Worm (Caenorhabditis elegans) whole organism, early embryonic: ENCODE results near the gene flor-1.

ENCODE experiments used
- B0310.2 ChIP-seq: sonication (generic microtip); optimal IDR thresholded peaks from 2 replicates; lab custom pipeline; 2016; ENCODE audit warnings: mild to moderate bottlenecking, missing genetic modification characterization, missing compliant biosample characterization
- F13C5.2 ChIP-seq: sonication (generic microtip); optimal IDR thresholded peaks from 2 replicates; lab custom pipeline; 2017; ENCODE audit warnings: mild to moderate bottlenecking, missing genetic modification characterization, inconsistent platforms, missing compliant biosample characterization
- aly-1 ChIP-seq: sonication (generic microtip); optimal IDR thresholded peaks from 2 replicates; lab custom pipeline; 2016; ENCODE audit warnings: missing genetic modification characterization, missing compliant biosample characterization
- ama-1 ChIP-seq: fragments of 150-350 bp; optimal IDR thresholded peaks from 2 replicates; lab custom pipeline; 2014
- ceh-13 ChIP-seq: fragments of 200-800 bp; sonication (Bioruptor generic); optimal IDR thresholded peaks from 2 replicates; lab custom pipeline; 2018; ENCODE audit warnings: mild to moderate bottlenecking, missing genetic modification characterization, missing compliant biosample characterization
- ceh-36 ChIP-seq: sonication (generic microtip); optimal IDR thresholded peaks from 2 replicates; lab custom pipeline; 2016; ENCODE audit warnings: missing genetic modification characterization, inconsistent platforms, missing compliant biosample characterization
- ets-7 ChIP-seq: sonication (generic microtip); optimal IDR thresholded peaks from 2 replicates; lab custom pipeline; 2016; ENCODE audit warnings: missing genotype, missing genetic modification characterization, missing compliant biosample characterization
- flt-1 ChIP-seq: fragments of 200-800 bp; sonication (Bioruptor generic); IDR thresholded peaks from 2 replicates; pipeline ENCODE4 v1.3.6; 2022; ENCODE audit warnings: missing genetic modification characterization, missing compliant biosample characterization
- hmbx-1 ChIP-seq: sonication (generic microtip); optimal IDR thresholded peaks from 2 replicates; lab custom pipeline; 2016; ENCODE audit warnings: mild to moderate bottlenecking, missing genetic modification characterization, missing compliant biosample characterization
- hmg-4 ChIP-seq: fragments of 200-800 bp; sonication (Bioruptor generic); optimal IDR thresholded peaks from 2 replicates; lab custom pipeline; 2018; ENCODE audit warnings: mild to moderate bottlenecking, missing genetic modification characterization, missing compliant biosample characterization
- hnd-1 ChIP-seq: sonication (generic microtip); optimal IDR thresholded peaks from 2 replicates; lab custom pipeline; 2016; ENCODE audit warnings: missing genetic modification characterization, missing compliant biosample characterization
- pes-1 ChIP-seq: fragments of 200-800 bp; sonication (Bioruptor generic); IDR thresholded peaks from 2 replicates; pipeline ENCODE4 v1.3.6; 2022; ENCODE audit warnings: missing genetic modification reagents, missing genetic modification characterization, missing compliant biosample characterization
- scrt-1 ChIP-seq: fragments of 200-800 bp; sonication (Bioruptor generic); IDR thresholded peaks from 2 replicates; pipeline ENCODE4 v1.3.6; 2022; ENCODE audit warnings: missing genetic modification characterization, missing compliant biosample characterization
- sea-1 ChIP-seq: fragments of 200-800 bp; sonication (Bioruptor generic); conservative IDR thresholded peaks from 2 replicates; pipeline ENCODE4 v1.3.6; 2022; ENCODE audit warnings: missing genetic modification characterization, missing compliant biosample characterization
- tbx-11 ChIP-seq: fragments of 200-800 bp; sonication (Bioruptor generic); IDR thresholded peaks from 2 replicates; pipeline ENCODE4 v1.3.6; 2022; ENCODE audit warnings: missing genetic modification characterization, missing compliant biosample characterization
- tbx-37 ChIP-seq: fragments of 200-800 bp; sonication (Bioruptor generic); conservative IDR thresholded peaks from 2 replicates; pipeline ENCODE4 v1.3.6; 2022; ENCODE audit warnings: missing genetic modification reagents, missing genetic modification characterization, missing compliant biosample characterization
- tra-4 ChIP-seq: sonication (generic microtip); optimal IDR thresholded peaks from 2 replicates; lab custom pipeline; 2017; ENCODE audit warnings: missing genetic modification characterization, missing compliant biosample characterization

Gene flor-1

ce11 chrV:15074907-15075306, 44.5 kb downstream of the flor-1 start:
- TF ChIP-seq tbx-11: no peak
- no peak for TF ChIP-seq ets-7 (tag; lab: Kevin White, UChicago)
- TF ChIP-seq scrt-1: no peak
- no peak for TF ChIP-seq hnd-1 (tag; lab: Kevin White, UChicago)
- TF ChIP-seq ama-1: no peak
- no peak for TF ChIP-seq pes-1
- TF ChIP-seq F13C5.2 (tag; lab: Kevin White, UChicago): no peak
- TF ChIP-seq ceh-13 (GFP tag; lab: Kevin White, UChicago): no peak
- TF ChIP-seq sea-1 (GFP tag; lab: Robert Waterston, UW): no peak
- TF ChIP-seq ceh-36 (tag; lab: Kevin White, UChicago): no peak
- no peak for TF ChIP-seq flt-1
- no peak for TF ChIP-seq hmbx-1 (tag; lab: Kevin White, UChicago)
- no peak for TF ChIP-seq tra-4 (tag; lab: Kevin White, UChicago)

DNA sequence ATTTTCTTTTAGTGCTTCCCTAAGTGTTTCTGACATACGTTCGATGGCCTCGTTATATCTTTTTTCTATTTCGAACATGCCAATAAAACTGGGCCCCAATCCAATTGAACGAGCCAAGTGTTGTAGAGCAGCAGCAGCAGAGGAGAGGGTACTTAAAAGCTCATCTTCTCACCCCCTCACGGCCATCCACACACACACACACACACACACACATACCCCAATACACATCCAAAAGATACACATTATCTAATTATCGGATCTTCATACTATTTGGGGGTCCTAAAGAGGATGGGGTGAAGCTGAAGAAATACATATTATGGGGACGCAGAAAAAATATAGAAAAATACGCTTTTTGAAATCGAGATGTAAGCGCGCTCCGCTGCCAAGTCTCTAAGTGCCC, 46.7 kb downstream of the flor-1 start:
- TF ChIP-seq hmbx-1 (tag; lab: Kevin White, UChicago) (no peak), flt-1 (no peak), tbx-11 (0 out of 2 replicates have a peak, but pooled peaks have one; percentile 24), tra-4 (tag; lab: Kevin White, UChicago) (no peak), ama-1 (no peak), ceh-13 (GFP tag; lab: Kevin White, UChicago) (no peak), hmg-4 (no peak)

ce11 chrV:15071015-15071810, 48.2 kb downstream of the flor-1 start, which contains the start of gene unc-76:
Gene unc-76, plus strand, starts transcription at chrV:15071760.
- no peak for TF ChIP-seq ceh-36 (tag; lab: Kevin White, UChicago)
- TF ChIP-seq aly-1: peak; percentile 14
- TF ChIP-seq tbx-37 (GFP tag; lab: Robert Waterston, UW): no peak
- TF ChIP-seq B0310.2 (tag; lab: Kevin White, UChicago): no peak
- no peak for TF ChIP-seq scrt-1
- no peak for TF ChIP-seq tbx-11
- peak; percentile 53 for TF ChIP-seq hmg-4

ce11 chrV:15069435-15069985, 49.9 kb downstream of the flor-1 start:
- no peak for TF ChIP-seq scrt-1
- TF ChIP-seq sea-1 (GFP tag; lab: Robert Waterston, UW): no peak
- TF ChIP-seq pes-1: no peak

DNA sequence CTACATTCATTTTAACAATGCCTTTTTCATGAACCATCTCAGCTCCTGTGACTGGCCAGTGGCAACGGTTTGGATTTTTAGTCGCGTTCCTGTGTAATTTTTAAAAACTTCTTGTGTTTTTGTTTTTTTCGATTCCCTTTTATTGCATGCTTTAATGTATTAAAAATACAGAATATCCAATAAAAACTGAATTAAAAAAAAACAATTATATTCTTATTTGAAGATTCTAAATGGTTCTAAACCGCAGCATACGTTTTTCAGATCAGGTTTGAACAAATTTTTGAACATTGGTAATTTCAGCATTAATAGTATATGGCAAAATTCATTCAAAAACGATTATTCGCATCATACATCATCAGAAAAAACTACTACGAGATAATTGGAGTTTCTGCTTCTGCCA, 51.0 kb downstream of the flor-1 start, which contains the start of gene dnj-3:
Gene dnj-3 (plus strand): TSS at position 301 of the 400 bp plus-strand sequence.
- TF ChIP-seq flt-1 (no peak), B0310.2 (tag; lab: Kevin White, UChicago) (no peak), ets-7 (tag; lab: Kevin White, UChicago) (no peak), tbx-37 (GFP tag; lab: Robert Waterston, UW) (no peak), hmg-4 (no peak), sea-1 (GFP tag; lab: Robert Waterston, UW) (no peak), tra-4 (tag; lab: Kevin White, UChicago) (no peak), pes-1 (no peak), scrt-1 (no peak), ceh-13 (GFP tag; lab: Kevin White, UChicago) (no peak), F13C5.2 (tag; lab: Kevin White, UChicago) (no peak), hmbx-1 (tag; lab: Kevin White, UChicago) (no peak), ceh-36 (tag; lab: Kevin White, UChicago) (no peak), ama-1 (no peak), aly-1 (no peak), hnd-1 (tag; lab: Kevin White, UChicago) (no peak), tbx-11 (no peak)

DNA sequence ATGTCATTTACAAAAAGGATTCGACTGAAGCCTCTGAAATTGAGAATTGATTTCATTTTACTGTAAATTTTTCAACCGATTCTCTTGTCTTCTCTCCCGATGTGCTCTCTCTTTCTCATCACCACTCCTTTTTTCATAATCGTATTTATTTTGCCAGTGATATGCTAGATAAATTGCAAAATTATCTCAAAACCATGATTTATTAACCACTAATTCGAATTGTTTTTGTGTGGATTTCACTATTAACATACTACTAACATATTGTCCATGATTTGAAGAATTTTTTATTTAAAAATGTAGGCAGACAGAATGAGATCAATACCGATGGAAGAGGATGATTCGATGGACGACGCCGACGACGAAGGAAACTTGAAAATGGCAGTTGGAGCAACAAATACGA, 52.3 kb downstream of the flor-1 start, which contains the start of gene C25D7.10:
Gene C25D7.10 (plus strand): TSS at position 301 of the 400 bp plus-strand sequence.
- TF ChIP-seq ceh-13 (GFP tag; lab: Kevin White, UChicago) (no peak), scrt-1 (no peak), flt-1 (no peak), ama-1 (no peak), sea-1 (GFP tag; lab: Robert Waterston, UW) (no peak), F13C5.2 (tag; lab: Kevin White, UChicago) (no peak), ets-7 (tag; lab: Kevin White, UChicago) (no peak)
